Worm (Caenorhabditis elegans): ENCODE measurements around the gene ZK822.1.

Gene ZK822.1

ce11 chrIV:11961485-11962255 lies 39.7 kb upstream of the ZK822.1 start, which contains the start of gene ZK829.7 (continued):
- TF ChIP-seq ZK546.5 (tag; optimal IDR thresholded peaks at IDR 0.05): peak; percentile 48
- peak; percentile 75 for TF ChIP-seq nhr-6 (tag; optimal IDR thresholded peaks at IDR 0.05)
- TF ChIP-seq F13H6.1 (tag; optimal IDR thresholded peaks at IDR 0.05): peak; percentile 68
- peak; percentile 13 for TF ChIP-seq blmp-1 (tag; optimal IDR thresholded peaks at IDR 0.05; ENCODE audit: insufficient read depth)
- TF ChIP-seq dmd-4 (tag; optimal IDR thresholded peaks at IDR 0.05): no peak
- no peak for TF ChIP-seq unc-62 (GFP tag; optimal IDR thresholded peaks at IDR 0.05)
- TF ChIP-seq skn-1 (tag; optimal IDR thresholded peaks at IDR 0.05): no peak
- no peak for TF ChIP-seq nhr-23 (tag; optimal IDR thresholded peaks at IDR 0.05)
- peak; percentile 93 for TF ChIP-seq sma-9 (GFP tag; optimal IDR thresholded peaks at IDR 0.05)
- TF ChIP-seq sma-9 (tag; optimal IDR thresholded peaks at IDR 0.05): no peak
- no peak for TF ChIP-seq nhr-11 (tag; optimal IDR thresholded peaks at IDR 0.05)
- TF ChIP-seq mbf-1 (tag; optimal IDR thresholded peaks at IDR 0.05): no peak
- peak; percentile 60 for TF ChIP-seq sem-4 (tag; optimal IDR thresholded peaks at IDR 0.05)
- TF ChIP-seq egl-27 (tag; optimal IDR thresholded peaks at IDR 0.05): peak; percentile 47
- TF ChIP-seq nhr-129 (tag; optimal IDR thresholded peaks at IDR 0.05): peak; percentile 51

- TF ChIP-seq ceh-82 (tag; optimal IDR thresholded peaks at IDR 0.05) (no peak), egl-27 (tag; optimal IDR thresholded peaks at IDR 0.05) (no peak), nhr-25 (tag; optimal IDR thresholded peaks at IDR 0.05) (peak; percentile 9), unc-39 (tag; optimal IDR thresholded peaks at IDR 0.05) (no peak), skn-1 (tag; optimal IDR thresholded peaks at IDR 0.05) (no peak), nhr-10 (tag; optimal IDR thresholded peaks at IDR 0.05) (no peak), blmp-1 (tag; optimal IDR thresholded peaks at IDR 0.05; ENCODE audit: insufficient read depth) (no peak), nhr-77 (tag; optimal IDR thresholded peaks at IDR 0.05) (no peak), Y55F3AM.14 (GFP tag; optimal IDR thresholded peaks at IDR 0.05) (no peak)
These were observed 37.6 kb upstream of the ZK822.1 start, which contains the start of gene tgt-1 for ce11 chrIV:11959573-11959972. tgt-1 (minus strand) TSS chrIV:11959804.

- peak; percentile 45 for TF ChIP-seq sma-9 (GFP tag; optimal IDR thresholded peaks at IDR 0.05)
- no peak for TF ChIP-seq sma-9 (tag; optimal IDR thresholded peaks at IDR 0.05)
- TF ChIP-seq C34F6.9 (tag; optimal IDR thresholded peaks at IDR 0.05): peak; percentile 24
- TF ChIP-seq F13H6.1 (tag; optimal IDR thresholded peaks at IDR 0.05): peak; percentile 45
- no peak for TF ChIP-seq R02D3.7 (tag; optimal IDR thresholded peaks at IDR 0.05)
- TF ChIP-seq alr-1 (tag; optimal IDR thresholded peaks at IDR 0.05): no peak
- TF ChIP-seq nhr-6 (tag; optimal IDR thresholded peaks at IDR 0.05): peak; percentile 17
- peak; percentile 30 for TF ChIP-seq crh-2 (tag; optimal IDR thresholded peaks at IDR 0.05)
- TF ChIP-seq nhr-129 (tag; optimal IDR thresholded peaks at IDR 0.05): peak; percentile 69
- peak in 1 of 2 experiments; percentile 57 for TF ChIP-seq mdl-1 (tag; optimal IDR thresholded peaks at IDR 0.05)
These were observed 35.1 kb upstream of the ZK822.1 start for ce11 chrIV:11957074-11957473.

ce11 chrIV:11956387-11956786 lies 34.5 kb upstream of the ZK822.1 start:
- TF ChIP-seq lsy-2 (tag; optimal IDR thresholded peaks at IDR 0.05) (peak in 1 of 2 experiments; percentile 82), R02D3.7 (tag; optimal IDR thresholded peaks at IDR 0.05) (no peak), Y55F3AM.14 (GFP tag; optimal IDR thresholded peaks at IDR 0.05) (peak; percentile 67), sma-9 (GFP tag; optimal IDR thresholded peaks at IDR 0.05) (peak; percentile 100), sma-9 (tag; optimal IDR thresholded peaks at IDR 0.05) (peak; percentile 17), ceh-16 (tag; optimal IDR thresholded peaks at IDR 0.05) (no peak), F13H6.1 (tag; optimal IDR thresholded peaks at IDR 0.05) (peak; percentile 96), blmp-1 (tag; optimal IDR thresholded peaks at IDR 0.05; ENCODE audit: insufficient read depth) (peak; percentile 81), sem-4 (tag; optimal IDR thresholded peaks at IDR 0.05) (peak; percentile 92), sma-3 (GFP tag; optimal IDR thresholded peaks at IDR 0.05) (peak; percentile 95), unc-55 (GFP tag; optimal IDR thresholded peaks at IDR 0.05) (no peak), egl-27 (tag; optimal IDR thresholded peaks at IDR 0.05) (peak; percentile 78), fos-1 (tag; optimal IDR thresholded peaks at IDR 0.05) (peak; percentile 86), mdl-1 (tag; optimal IDR thresholded peaks at IDR 0.05) (peak; percentile 99 to 100), ztf-4 (tag; optimal IDR thresholded peaks at IDR 0.05) (peak; percentile 93), nhr-77 (tag; optimal IDR thresholded peaks at IDR 0.05) (peak; percentile 59), alr-1 (tag; optimal IDR thresholded peaks at IDR 0.05) (no peak), zag-1 (tag; optimal IDR thresholded peaks at IDR 0.05) (no peak), nhr-23 (tag; optimal IDR thresholded peaks at IDR 0.05) (no peak), peb-1 (tag; optimal IDR thresholded peaks at IDR 0.05) (no peak), nhr-11 (tag; optimal IDR thresholded peaks at IDR 0.05) (no peak), nhr-10 (tag; optimal IDR thresholded peaks at IDR 0.05) (no peak), ZK546.5 (tag; optimal IDR thresholded peaks at IDR 0.05) (no peak), unc-39 (tag; optimal IDR thresholded peaks at IDR 0.05) (no peak), gmeb-1 (tag; optimal IDR thresholded peaks at IDR 0.05) (peak; percentile 83), C34F6.9 (tag; optimal IDR thresholded peaks at IDR 0.05) (peak; percentile 86), nhr-12 (tag; optimal IDR thresholded peaks at IDR 0.05) (no peak), snpc-4 (tag; optimal IDR thresholded peaks at IDR 0.05) (peak; percentile 24), mab-5 (tag; optimal IDR thresholded peaks at IDR 0.05) (peak; percentile 74), lin-11 (tag; optimal IDR thresholded peaks at IDR 0.05) (no peak), lin-13 (GFP tag; optimal IDR thresholded peaks at IDR 0.05) (peak; percentile 74), nhr-237 (tag; optimal IDR thresholded peaks at IDR 0.05) (no peak), lin-39 (tag; optimal IDR thresholded peaks at IDR 0.05) (no peak), unc-62 (GFP tag; optimal IDR thresholded peaks at IDR 0.05) (no peak), ztf-11 (tag; optimal IDR thresholded peaks at IDR 0.05) (no peak), nhr-6 (tag; optimal IDR thresholded peaks at IDR 0.05) (peak; percentile 85)

Measured in whole organism, L2 larva.